Fruit fly (Drosophila melanogaster): ENCODE measurements around the gene CG32333.

CG32333 gene

DNA sequence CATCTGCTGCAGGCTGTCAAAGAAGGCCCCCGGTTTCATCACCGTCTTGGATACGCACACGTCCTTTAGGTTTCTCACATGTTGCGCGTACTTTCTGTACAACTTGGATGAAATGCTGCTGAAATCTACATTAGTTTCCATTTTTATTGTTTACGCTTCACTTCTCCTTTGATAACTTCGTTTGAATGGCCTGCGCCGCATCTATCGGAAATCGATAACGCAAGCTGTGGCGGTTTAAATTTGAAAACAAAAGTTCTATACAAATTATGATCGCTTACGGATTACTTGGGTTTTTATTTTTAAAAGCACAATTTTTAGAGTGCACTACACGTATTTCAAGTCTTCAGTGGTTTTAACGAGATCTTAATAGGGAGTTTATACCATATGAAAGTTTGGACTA is 57.2 kb downstream of the CG32333 start, which contains the start of gene msd5:
msd5 (minus strand) TSS at position 174 of the 400 bp plus-strand sequence.
- TF ChIP-seq CG7101 (tag; optimal IDR thresholded peaks at IDR 0.05) (no peak), CG1620 (GFP tag; optimal IDR thresholded peaks at IDR 0.05) (no peak), CG14711 (tag; optimal IDR thresholded peaks at IDR 0.05) (no peak), pad (GFP tag; optimal IDR thresholded peaks at IDR 0.05) (no peak)

DNA sequence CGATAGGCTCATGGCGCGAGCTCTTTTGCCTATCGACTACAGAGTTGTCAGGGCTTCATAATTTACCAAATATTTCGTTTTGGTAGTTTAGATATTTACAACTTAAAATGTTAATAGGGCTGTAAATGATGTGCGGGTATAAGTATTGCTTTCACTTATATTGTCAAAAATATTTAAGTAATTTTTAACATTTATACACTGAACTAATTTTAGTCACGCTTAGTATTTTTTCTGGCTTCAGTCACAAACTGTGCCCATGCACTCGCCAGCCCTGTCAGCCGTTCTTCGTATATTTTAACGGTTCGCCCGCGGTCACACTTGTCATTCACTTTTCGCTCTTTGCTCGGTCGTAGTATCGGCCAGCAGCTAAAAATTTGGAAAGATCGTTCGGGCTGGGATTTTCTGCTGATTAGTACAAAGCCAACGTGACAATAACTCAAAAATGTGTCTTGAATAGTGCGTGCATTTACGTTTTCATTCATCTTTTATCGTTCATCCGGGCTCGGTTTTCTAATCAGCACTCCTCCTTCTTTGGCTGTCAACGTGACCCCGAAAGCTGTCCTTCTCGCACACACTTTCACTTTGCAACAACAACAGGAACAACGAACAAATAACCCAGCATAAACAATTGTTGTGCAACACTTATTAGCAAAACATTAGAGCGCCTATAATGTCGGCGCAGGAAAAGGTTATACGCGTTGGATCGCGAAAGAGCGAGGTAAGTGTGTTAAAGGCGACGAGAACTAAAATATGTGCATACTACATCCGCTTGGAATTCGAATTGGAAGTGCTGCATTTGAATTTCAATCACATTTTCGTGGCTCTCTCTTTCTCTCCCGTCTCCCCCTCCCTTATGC is 59.0 kb downstream of the CG32333 start, which contains the start of the genes Hmbs and CG2211:
Hmbs (plus strand) TSS at position 319 of the 857 bp plus-strand sequence.
CG2211 (minus strand) TSS at position 789 of the 857 bp plus-strand sequence.
- TF ChIP-seq CG7101 (tag; optimal IDR thresholded peaks at IDR 0.05) = peak; percentile 68
- TF ChIP-seq cic (GFP tag; optimal IDR thresholded peaks at IDR 0.05) = peak; percentile 76
- TF ChIP-seq CG14711 (tag; optimal IDR thresholded peaks at IDR 0.05) = peak; percentile 98
- peak; percentile 73 for TF ChIP-seq CG11617 (GFP tag; optimal IDR thresholded peaks at IDR 0.05)
- TF ChIP-seq ovo (GFP tag; optimal IDR thresholded peaks at IDR 0.05) = peak; percentile 83
- no peak for TF ChIP-seq cnc (optimal IDR thresholded peaks at IDR 0.05)
- TF ChIP-seq pad (GFP tag; optimal IDR thresholded peaks at IDR 0.05) = no peak
- TF ChIP-seq toe (GFP tag; optimal IDR thresholded peaks at IDR 0.05) = no peak
- peak; percentile 55 for TF ChIP-seq CG33017 (tag; optimal IDR thresholded peaks at IDR 0.05)
- TF ChIP-seq Crg-1 (GFP tag; optimal IDR thresholded peaks at IDR 0.05) = peak; percentile 69
- peak; percentile 87 for TF ChIP-seq CG1620 (GFP tag; optimal IDR thresholded peaks at IDR 0.05)
- peak; percentile 84 for TF ChIP-seq CG7045 (GFP tag; optimal IDR thresholded peaks at IDR 0.05)
- peak; percentile 61 for TF ChIP-seq CG12768 (GFP tag; optimal IDR thresholded peaks at IDR 0.05)
- TF ChIP-seq kay (GFP tag; ENCODE audit: borderline replicate concordance) = no peak
- peak; percentile 79 for TF ChIP-seq Mnt (GFP tag; optimal IDR thresholded peaks at IDR 0.05)
- peak; percentile 35 for TF ChIP-seq tj (GFP tag; optimal IDR thresholded peaks at IDR 0.05)
- peak; percentile 82 for TF ChIP-seq Clk (GFP tag; optimal IDR thresholded peaks at IDR 0.05)
- TF ChIP-seq bab1 (GFP tag; optimal IDR thresholded peaks at IDR 0.05) = peak; percentile 96
- TF ChIP-seq CG5204 (GFP tag; optimal IDR thresholded peaks at IDR 0.05) = no peak
- TF ChIP-seq Hr96 (GFP tag; optimal IDR thresholded peaks at IDR 0.05) = peak; percentile 92

DNA sequence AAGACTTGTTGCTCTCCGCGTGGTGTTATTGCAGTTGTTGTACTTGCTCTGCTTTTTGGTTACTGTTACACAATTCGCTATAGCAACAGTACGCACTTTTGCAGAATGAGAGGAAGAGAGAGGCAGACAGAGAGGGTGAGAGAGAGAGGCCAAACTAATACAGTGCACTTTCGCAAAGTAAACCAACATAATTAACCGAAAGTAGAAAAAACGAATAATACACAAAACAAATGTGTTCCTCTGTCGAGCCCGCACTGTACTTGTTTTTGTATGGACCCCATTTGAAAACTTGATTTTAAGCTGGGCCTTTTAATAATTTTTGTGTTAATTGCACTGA is 59.6 kb downstream of the CG32333 start:
- TF ChIP-seq CG7045 (GFP tag; optimal IDR thresholded peaks at IDR 0.05) = peak; percentile 40
- TF ChIP-seq CG33017 (tag; optimal IDR thresholded peaks at IDR 0.05) = no peak
- no peak for TF ChIP-seq Hr96 (GFP tag; optimal IDR thresholded peaks at IDR 0.05)
- TF ChIP-seq Clk (GFP tag; optimal IDR thresholded peaks at IDR 0.05) = no peak
- TF ChIP-seq CG14711 (tag; optimal IDR thresholded peaks at IDR 0.05) = peak; percentile 23
- no peak for TF ChIP-seq ovo (GFP tag; optimal IDR thresholded peaks at IDR 0.05)
- no peak for TF ChIP-seq CG12768 (GFP tag; optimal IDR thresholded peaks at IDR 0.05)
- TF ChIP-seq kay (GFP tag; ENCODE audit: borderline replicate concordance) = no peak
- TF ChIP-seq CG11617 (GFP tag; optimal IDR thresholded peaks at IDR 0.05) = no peak
- peak; percentile 2 for TF ChIP-seq CG1620 (GFP tag; optimal IDR thresholded peaks at IDR 0.05)
- TF ChIP-seq cic (GFP tag; optimal IDR thresholded peaks at IDR 0.05) = no peak
- TF ChIP-seq Mnt (GFP tag; optimal IDR thresholded peaks at IDR 0.05) = no peak
- peak; percentile 33 for TF ChIP-seq CG7101 (tag; optimal IDR thresholded peaks at IDR 0.05)
- no peak for TF ChIP-seq toe (GFP tag; optimal IDR thresholded peaks at IDR 0.05)
- peak; percentile 15 for TF ChIP-seq Crg-1 (GFP tag; optimal IDR thresholded peaks at IDR 0.05)
- TF ChIP-seq pad (GFP tag; optimal IDR thresholded peaks at IDR 0.05) = peak; percentile 98
- TF ChIP-seq tj (GFP tag; optimal IDR thresholded peaks at IDR 0.05) = no peak
- peak; percentile 35 for TF ChIP-seq bab1 (GFP tag; optimal IDR thresholded peaks at IDR 0.05)
- peak in 1 of 2 experiments; percentile 24 for TF ChIP-seq cnc (optimal IDR thresholded peaks at IDR 0.05)
- no peak for TF ChIP-seq CG5204 (GFP tag; optimal IDR thresholded peaks at IDR 0.05)

DNA sequence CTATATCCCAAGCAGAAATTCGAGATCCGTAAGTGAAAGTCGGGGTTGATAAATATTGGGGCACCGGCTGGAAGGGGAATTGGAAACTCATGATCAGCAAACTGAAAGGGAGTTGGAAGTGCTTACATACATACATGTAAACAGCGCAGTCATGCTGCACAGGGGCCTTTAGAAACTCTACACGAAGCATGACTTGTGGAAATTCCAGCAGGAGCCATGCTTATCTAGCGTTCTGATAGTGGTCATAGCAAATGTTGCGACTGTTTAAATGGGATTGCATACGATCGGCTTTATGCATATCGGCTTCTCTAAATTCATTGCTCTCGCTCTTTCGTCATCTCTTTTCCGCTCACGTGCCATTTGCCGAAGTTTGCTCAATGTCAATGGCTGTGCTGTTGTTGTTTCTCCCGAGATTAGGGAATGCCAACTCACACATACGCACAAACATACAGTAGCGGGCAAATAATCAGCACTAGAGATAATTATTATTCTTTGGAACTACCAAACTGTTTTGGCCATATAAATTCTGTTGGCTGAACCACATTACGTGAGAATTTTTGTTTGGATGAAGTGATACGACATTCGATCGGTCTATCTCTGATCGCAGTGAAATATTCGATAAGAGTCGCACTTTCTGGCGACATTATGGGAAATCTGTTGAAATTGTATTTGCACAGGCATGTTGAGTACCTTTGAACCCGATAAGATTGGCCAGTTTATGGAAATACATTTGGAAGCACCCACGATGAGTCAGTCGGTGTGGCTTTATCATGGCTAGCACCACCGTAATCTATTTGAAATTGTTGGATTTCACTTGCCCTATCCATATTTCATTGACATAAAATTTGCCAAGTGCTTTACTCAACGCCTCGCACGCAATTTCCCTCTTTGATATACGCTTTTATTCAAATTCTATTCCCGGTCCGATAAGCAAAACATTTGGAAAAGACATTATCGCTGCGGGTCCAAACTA is 60.5 kb downstream of the CG32333 start:
- TF ChIP-seq ovo (GFP tag; optimal IDR thresholded peaks at IDR 0.05) (no peak), cnc (optimal IDR thresholded peaks at IDR 0.05) (peak; percentile 95 to 98)

DNA sequence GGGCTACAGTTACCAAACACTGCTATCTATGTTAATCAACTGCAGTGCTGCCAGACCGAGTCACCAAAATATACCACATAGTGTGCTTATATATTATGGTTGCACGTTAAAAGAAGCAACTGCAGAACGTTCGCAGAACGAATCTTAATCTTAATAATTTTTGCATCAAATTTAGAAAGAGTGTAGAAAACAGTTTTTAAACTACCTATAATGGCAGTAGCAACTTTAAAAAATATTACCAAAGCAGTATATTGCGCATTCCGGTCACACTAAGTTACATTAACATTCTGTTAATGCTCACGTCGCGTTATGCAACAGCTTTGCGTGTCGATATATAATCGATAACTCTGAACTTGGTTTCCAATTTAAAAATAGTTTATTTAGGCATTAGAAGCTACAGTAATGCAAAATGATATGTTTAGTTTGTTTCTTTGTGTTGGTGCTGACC is 66.4 kb downstream of the CG32333 start, which contains the start of gene indra:
indra (minus strand) TSS at position 271 of the 448 bp plus-strand sequence.
- TF ChIP-seq CG7101 (tag; optimal IDR thresholded peaks at IDR 0.05) = peak; percentile 64
- TF ChIP-seq CG7045 (GFP tag; optimal IDR thresholded peaks at IDR 0.05) = peak; percentile 59
- TF ChIP-seq tj (GFP tag; optimal IDR thresholded peaks at IDR 0.05) = peak; percentile 26
- peak; percentile 63 for TF ChIP-seq CG14711 (tag; optimal IDR thresholded peaks at IDR 0.05)
- TF ChIP-seq kay (GFP tag; ENCODE audit: borderline replicate concordance) = no peak
- peak; percentile 74 for TF ChIP-seq CG11617 (GFP tag; optimal IDR thresholded peaks at IDR 0.05)
- peak; percentile 64 for TF ChIP-seq Crg-1 (GFP tag; optimal IDR thresholded peaks at IDR 0.05)
- peak; percentile 94 for TF ChIP-seq Mnt (GFP tag; optimal IDR thresholded peaks at IDR 0.05)
- TF ChIP-seq Hr96 (GFP tag; optimal IDR thresholded peaks at IDR 0.05) = no peak
- TF ChIP-seq pad (GFP tag; optimal IDR thresholded peaks at IDR 0.05) = peak; percentile 38
- TF ChIP-seq CG1620 (GFP tag; optimal IDR thresholded peaks at IDR 0.05) = peak; percentile 26
- TF ChIP-seq ovo (GFP tag; optimal IDR thresholded peaks at IDR 0.05) = peak; percentile 64
- no peak for TF ChIP-seq CG5204 (GFP tag; optimal IDR thresholded peaks at IDR 0.05)
- TF ChIP-seq cnc (optimal IDR thresholded peaks at IDR 0.05) = no peak
- peak; percentile 12 for TF ChIP-seq bab1 (GFP tag; optimal IDR thresholded peaks at IDR 0.05)
- no peak for TF ChIP-seq cic (GFP tag; optimal IDR thresholded peaks at IDR 0.05)
- TF ChIP-seq CG33017 (tag; optimal IDR thresholded peaks at IDR 0.05) = peak; percentile 28
- peak; percentile 60 for TF ChIP-seq CG12768 (GFP tag; optimal IDR thresholded peaks at IDR 0.05)
- TF ChIP-seq Clk (GFP tag; optimal IDR thresholded peaks at IDR 0.05) = peak; percentile 31
- TF ChIP-seq toe (GFP tag; optimal IDR thresholded peaks at IDR 0.05) = no peak

Data from whole organism, adult.